Fruit fly (Drosophila melanogaster): Measurements from ENCODE around the gene CG33928.

DNA sequence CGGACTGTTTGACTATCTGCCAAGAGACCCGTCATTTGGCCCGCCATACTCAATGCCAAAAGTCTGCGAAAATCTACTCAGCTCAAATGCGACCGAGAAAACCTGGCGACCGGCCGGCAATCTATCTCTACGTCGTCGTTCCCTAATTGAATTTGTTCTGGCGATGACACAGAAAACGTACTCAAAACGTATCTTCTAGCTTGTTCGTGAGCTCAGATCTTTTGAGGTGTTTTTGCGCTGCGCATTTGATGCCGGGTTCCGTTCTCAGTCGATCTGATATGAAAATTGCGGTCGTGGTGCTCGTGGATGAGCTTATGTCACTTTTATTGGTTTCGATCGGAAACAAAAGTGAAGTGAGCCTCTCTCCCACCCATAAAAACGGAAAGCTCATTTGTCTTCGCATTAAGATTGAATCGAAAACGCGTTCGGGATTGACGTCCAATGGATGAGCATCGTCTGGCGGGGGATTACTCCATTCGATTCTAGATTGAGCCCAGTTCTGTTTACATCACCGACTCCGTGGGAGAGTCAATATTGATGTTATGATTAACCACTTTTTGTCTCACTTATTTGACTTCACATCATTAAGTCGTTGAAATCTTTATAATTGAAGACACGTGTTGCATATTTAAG lies 48.5 kb downstream of the CG33928 start:
- TF ChIP-seq Hr39 (GFP tag; optimal IDR thresholded peaks at IDR 0.05) (no peak), CG3032 (tag; optimal IDR thresholded peaks at IDR 0.05) (no peak), CG11294 (GFP tag; IDR thresholded peaks at IDR 0.05) (no peak), Eip78C (GFP tag) (no peak), Blimp-1 (GFP tag; optimal IDR thresholded peaks at IDR 0.05) (no peak), topi (GFP tag; optimal IDR thresholded peaks at IDR 0.05) (no peak), dac (GFP tag; optimal IDR thresholded peaks at IDR 0.05) (no peak), CG4318 (GFP tag; optimal IDR thresholded peaks at IDR 0.05) (no peak), Sox15 (GFP tag; optimal IDR thresholded peaks at IDR 0.05) (no peak)
